Worm (Caenorhabditis elegans) whole organism, L2 larva: Measurements from ENCODE around the gene srbc-5.

ENCODE experiments used
- ZK546.5 ChIP-seq: sonication (generic microtip); optimal IDR thresholded peaks from 2 replicates; lab custom pipeline; 2017; ENCODE audit warnings: missing biosample characterization, missing genetic modification characterization
- mdl-1 ChIP-seq, 2 experiments: fragments of 150-350 bp in 1 of 2; sonication (generic microtip) in 1 of 2; optimal IDR thresholded peaks; 2 replicates each; lab custom pipeline; 2017; ENCODE audit warnings: missing biosample characterization in 2 of 2, missing genetic modification characterization in 2 of 2
- nhr-11 ChIP-seq: fragments of 150-350 bp; optimal IDR thresholded peaks from 2 replicates; lab custom pipeline; 2014; ENCODE audit warnings: missing biosample characterization, missing genetic modification characterization
- nhr-12 ChIP-seq: fragments of 150-350 bp; optimal IDR thresholded peaks from 2 replicates; lab custom pipeline; 2014; ENCODE audit warnings: missing biosample characterization, missing genetic modification characterization
- nhr-6 ChIP-seq: fragments of 150-350 bp; optimal IDR thresholded peaks from 2 replicates; lab custom pipeline; 2014; ENCODE audit warnings: missing biosample characterization, missing genetic modification characterization
- nhr-77 ChIP-seq: fragments of 150-350 bp; optimal IDR thresholded peaks from 2 replicates; lab custom pipeline; 2014; ENCODE audit warnings: missing biosample characterization, missing genetic modification characterization
- skn-1 ChIP-seq: sonication (generic microtip); optimal IDR thresholded peaks from 2 replicates; lab custom pipeline; 2017; ENCODE audit warnings: missing biosample characterization, missing genetic modification characterization

- TF ChIP-seq nhr-6 (tag; lab: Kevin White, UChicago) (no peak), skn-1 (tag; lab: Kevin White, UChicago) (no peak), nhr-12 (tag; lab: Kevin White, UChicago) (no peak), ZK546.5 (tag; lab: Kevin White, UChicago) (no peak), nhr-77 (tag; lab: Kevin White, UChicago) (no peak), nhr-11 (no peak), mdl-1 (tag; optimal IDR thresholded peaks at IDR 0.05; lab: Kevin White, UChicago) (no peak)
Observed at ce11 chrV:3295368-3295767, 35.2 kb downstream of the srbc-5 start.
